Worm (Caenorhabditis elegans): ENCODE data around the gene srg-5.

The srg-5 gene

ce11 chrIII:6268061-6268460 is 3.7 kb upstream of the srg-5 start, which contains the start of gene srg-7:
Gene srg-7, minus strand, starts transcription at chrIII:6268161.
- TF ChIP-seq sptf-1 (tag; optimal IDR thresholded peaks at IDR 0.05) (no peak), ceh-39 (tag; optimal IDR thresholded peaks at IDR 0.05) (no peak), tbx-8 (GFP tag; optimal IDR thresholded peaks at IDR 0.05) (no peak), nhr-76 (tag; optimal IDR thresholded peaks at IDR 0.05) (no peak), nhr-237 (tag; optimal IDR thresholded peaks at IDR 0.05) (no peak), unc-120 (tag; optimal IDR thresholded peaks at IDR 0.05; ENCODE audit: poor library complexity, severe bottlenecking) (no peak), blmp-1 (tag; optimal IDR thresholded peaks at IDR 0.05) (no peak), nhr-12 (tag; optimal IDR thresholded peaks at IDR 0.05) (no peak), elt-1 (tag; optimal IDR thresholded peaks at IDR 0.05; ENCODE audit: borderline replicate concordance, insufficient read depth) (no peak), sem-2 (GFP tag; optimal IDR thresholded peaks at IDR 0.05) (no peak), elt-3 (tag; optimal IDR thresholded peaks at IDR 0.05) (no peak), mls-2 (tag; optimal IDR thresholded peaks at IDR 0.05) (no peak), mep-1 (tag; optimal IDR thresholded peaks at IDR 0.05) (no peak)

ce11 chrIII:6265911-6266310 is 1.6 kb upstream of the srg-5 start, which contains the start of gene srg-6:
Gene srg-6, minus strand, starts transcription at chrIII:6266011.
- TF ChIP-seq lsy-2 (tag; optimal IDR thresholded peaks at IDR 0.05), result no peak
- TF ChIP-seq sem-2 (GFP tag; optimal IDR thresholded peaks at IDR 0.05), result no peak
- TF ChIP-seq nhr-76 (tag; optimal IDR thresholded peaks at IDR 0.05), result no peak
- no peak for TF ChIP-seq ceh-39 (tag; optimal IDR thresholded peaks at IDR 0.05)
- no peak for TF ChIP-seq unc-120 (tag; optimal IDR thresholded peaks at IDR 0.05; ENCODE audit: poor library complexity, severe bottlenecking)
- no peak for TF ChIP-seq nhr-28 (tag; optimal IDR thresholded peaks at IDR 0.05)
- TF ChIP-seq tbx-8 (GFP tag; optimal IDR thresholded peaks at IDR 0.05), result no peak
- no peak for TF ChIP-seq hlh-1 (tag; optimal IDR thresholded peaks at IDR 0.05)
- TF ChIP-seq M03D4.4 (tag; optimal IDR thresholded peaks at IDR 0.05), result no peak
- no peak for TF ChIP-seq nhr-237 (tag; optimal IDR thresholded peaks at IDR 0.05)
- TF ChIP-seq ceh-83 (GFP tag; optimal IDR thresholded peaks at IDR 0.05), result no peak
- TF ChIP-seq bed-3 (GFP tag; optimal IDR thresholded peaks at IDR 0.05), result no peak
- TF ChIP-seq mls-2 (tag; optimal IDR thresholded peaks at IDR 0.05), result no peak
- TF ChIP-seq zip-8 (tag; optimal IDR thresholded peaks at IDR 0.05), result no peak

ce11 chrIII:6261985-6262384 is 2.4 kb downstream of the srg-5 start, which contains the start of gene srg-4:
Gene srg-4, minus strand, starts transcription at chrIII:6262085.
- TF ChIP-seq tbx-8 (GFP tag; optimal IDR thresholded peaks at IDR 0.05), result no peak
- no peak for TF ChIP-seq nhr-76 (tag; optimal IDR thresholded peaks at IDR 0.05)
- TF ChIP-seq sptf-1 (tag; optimal IDR thresholded peaks at IDR 0.05), result no peak
- no peak for TF ChIP-seq zip-8 (tag; optimal IDR thresholded peaks at IDR 0.05)
- TF ChIP-seq mep-1 (tag; optimal IDR thresholded peaks at IDR 0.05), result no peak
- TF ChIP-seq bed-3 (GFP tag; optimal IDR thresholded peaks at IDR 0.05), result no peak
- no peak for TF ChIP-seq elt-1 (tag; optimal IDR thresholded peaks at IDR 0.05; ENCODE audit: borderline replicate concordance, insufficient read depth)
- TF ChIP-seq lin-13 (tag; optimal IDR thresholded peaks at IDR 0.05), result no peak

- no peak for TF ChIP-seq mab-5 (tag; optimal IDR thresholded peaks at IDR 0.05)
- no peak for TF ChIP-seq unc-62 (GFP tag; optimal IDR thresholded peaks at IDR 0.05)
- TF ChIP-seq lin-13 (tag; optimal IDR thresholded peaks at IDR 0.05), result no peak
- TF ChIP-seq lin-32 (GFP tag; optimal IDR thresholded peaks at IDR 0.05), result no peak
- TF ChIP-seq ceh-39 (tag; optimal IDR thresholded peaks at IDR 0.05), result no peak
- TF ChIP-seq blmp-1 (tag; optimal IDR thresholded peaks at IDR 0.05), result no peak
- no peak for TF ChIP-seq mls-2 (tag; optimal IDR thresholded peaks at IDR 0.05)
- no peak for TF ChIP-seq sem-2 (GFP tag; optimal IDR thresholded peaks at IDR 0.05)
- no peak for TF ChIP-seq unc-120 (tag; optimal IDR thresholded peaks at IDR 0.05; ENCODE audit: poor library complexity, severe bottlenecking)
- TF ChIP-seq mep-1 (tag; optimal IDR thresholded peaks at IDR 0.05), result no peak
- TF ChIP-seq elt-1 (tag; optimal IDR thresholded peaks at IDR 0.05; ENCODE audit: borderline replicate concordance, insufficient read depth), result no peak
- no peak for TF ChIP-seq tbx-8 (GFP tag; optimal IDR thresholded peaks at IDR 0.05)
- no peak for TF ChIP-seq cnd-1 (tag; optimal IDR thresholded peaks at IDR 0.05)
- no peak for TF ChIP-seq flh-1 (GFP tag; optimal IDR thresholded peaks at IDR 0.05)
- TF ChIP-seq nhr-76 (tag; optimal IDR thresholded peaks at IDR 0.05), result no peak
- no peak for TF ChIP-seq nhr-2 (tag; optimal IDR thresholded peaks at IDR 0.05)
These were observed 4.2 kb downstream of the srg-5 start, which contains the start of gene srg-2 for ce11 chrIII:6260115-6260514. Gene srg-2, minus strand, starts transcription at chrIII:6260215.

ce11 chrIII:6258262-6258661 is 6.1 kb downstream of the srg-5 start, which contains the start of gene srg-1:
Gene srg-1, minus strand, starts transcription at chrIII:6258362.
- no peak for TF ChIP-seq blmp-1 (tag; optimal IDR thresholded peaks at IDR 0.05)

ce11 chrIII:6256675-6257074 is 7.7 kb downstream of the srg-5 start, which contains the start of gene srg-9:
Gene srg-9, minus strand, starts transcription at chrIII:6256775.
- TF ChIP-seq ces-1 (GFP tag; optimal IDR thresholded peaks at IDR 0.05), result no peak
- TF ChIP-seq pha-4 (tag; optimal IDR thresholded peaks at IDR 0.05), result no peak
- no peak for TF ChIP-seq cnd-1 (tag; optimal IDR thresholded peaks at IDR 0.05)
- no peak for TF ChIP-seq lsy-2 (tag; optimal IDR thresholded peaks at IDR 0.05)
- no peak for TF ChIP-seq drap-1 (GFP tag; optimal IDR thresholded peaks at IDR 0.05)
- no peak for TF ChIP-seq unc-120 (tag; optimal IDR thresholded peaks at IDR 0.05; ENCODE audit: poor library complexity, severe bottlenecking)
- TF ChIP-seq nhr-237 (tag; optimal IDR thresholded peaks at IDR 0.05), result no peak
- TF ChIP-seq tbx-8 (GFP tag; optimal IDR thresholded peaks at IDR 0.05), result no peak
- TF ChIP-seq bed-3 (GFP tag; optimal IDR thresholded peaks at IDR 0.05), result no peak
- TF ChIP-seq ceh-43 (GFP tag; optimal IDR thresholded peaks at IDR 0.05), result no peak
- TF ChIP-seq lin-13 (tag; optimal IDR thresholded peaks at IDR 0.05), result no peak
- TF ChIP-seq nhr-12 (tag; optimal IDR thresholded peaks at IDR 0.05), result no peak
- no peak for TF ChIP-seq mab-5 (tag; optimal IDR thresholded peaks at IDR 0.05)
- TF ChIP-seq elt-1 (tag; optimal IDR thresholded peaks at IDR 0.05; ENCODE audit: borderline replicate concordance, insufficient read depth), result no peak
- TF ChIP-seq M03D4.4 (tag; optimal IDR thresholded peaks at IDR 0.05), result no peak
- no peak for TF ChIP-seq sptf-1 (tag; optimal IDR thresholded peaks at IDR 0.05)
- no peak for TF ChIP-seq ceh-83 (GFP tag; optimal IDR thresholded peaks at IDR 0.05)
- no peak for TF ChIP-seq ztf-11 (tag; optimal IDR thresholded peaks at IDR 0.05)

Measured in whole organism, mixed stage, embryonic.